Worm (Caenorhabditis elegans) whole organism, L1 larva: ENCODE data around the gene unc-83.
A peak's percentile ranks its signal among the peaks of the same experiment; 100 is the strongest.

ENCODE experiments used
- C16A3.4 ChIP-seq: fragments of 150-350 bp; optimal IDR thresholded peaks from 2 replicates; lab custom pipeline; 2014; ENCODE audit warnings: missing biosample characterization, missing genetic modification characterization
- Y116A8C.19 ChIP-seq: sonication (generic microtip); optimal IDR thresholded peaks from 2 replicates; lab custom pipeline; 2016; ENCODE audit warnings: missing compliant biosample characterization, missing genetic modification characterization, borderline replicate concordance
- aha-1 ChIP-seq: fragments of 150-350 bp; optimal IDR thresholded peaks from 2 replicates; lab custom pipeline; 2014; ENCODE audit warnings: missing biosample characterization, missing genetic modification characterization
- alr-1 ChIP-seq: fragments of 200-800 bp; sonication (Bioruptor generic); optimal IDR thresholded peaks from 2 replicates; lab custom pipeline; 2018; ENCODE audit warnings: borderline replicate concordance, mild to moderate bottlenecking, missing genetic modification characterization, missing compliant biosample characterization
- aly-2 ChIP-seq: fragments of 150-350 bp; optimal IDR thresholded peaks from 2 replicates; lab custom pipeline; 2014; ENCODE audit warnings: missing biosample characterization, missing genetic modification characterization
- ama-1 ChIP-seq: fragments of 150-350 bp; optimal IDR thresholded peaks from 2 replicates; lab custom pipeline; 2014
- blmp-1 ChIP-seq: fragments of 150-350 bp; optimal IDR thresholded peaks from 2 replicates; lab custom pipeline; 2014; ENCODE audit warnings: missing biosample characterization, missing genetic modification characterization
- ceh-90 ChIP-seq: sonication (generic microtip); optimal IDR thresholded peaks from 2 replicates; lab custom pipeline; 2016; ENCODE audit warnings: missing genetic modification characterization, missing compliant biosample characterization
- dsc-1 ChIP-seq: sonication (generic microtip); optimal IDR thresholded peaks from 2 replicates; lab custom pipeline; 2016; ENCODE audit warnings: mild to moderate bottlenecking, missing genetic modification characterization, missing compliant biosample characterization
- efl-1 ChIP-seq, 4 experiments: fragments of 150-350 bp; optimal IDR thresholded peaks in 3 of 4; peaks in 1 of 4; 1 replicate in 1 of 4; 2 replicates in 3 of 4; lab custom pipeline; 2014; ENCODE audit warnings: missing biosample characterization in 2 of 4, missing genetic modification characterization in 2 of 4, missing genetic modification reagents in 2 of 4
- egl-27 ChIP-seq, 2 experiments: fragments of 150-350 bp in 1 of 2; sonication (generic microtip); optimal IDR thresholded peaks; 3 replicates each; lab custom pipeline; 2017 to 2018; ENCODE audit warnings: missing biosample characterization in 2 of 2, missing genetic modification characterization in 2 of 2, missing genetic modification reagents in 2 of 2
- elt-3 ChIP-seq, 6 experiments: fragments of 150-350 bp in 1 of 6; sonication (generic microtip); optimal IDR thresholded peaks; 2 replicates each; lab custom pipeline; 2017 to 2018; ENCODE audit warnings: missing biosample characterization in 6 of 6, missing genetic modification characterization in 6 of 6, inconsistent platforms in 1 of 6
- ets-5 ChIP-seq: fragments of 200-800 bp; sonication (Bioruptor generic); IDR thresholded peaks from 2 replicates; pipeline ENCODE4 v1.3.6; 2022; ENCODE audit warnings: missing genetic modification characterization, missing compliant biosample characterization
- grh-1 ChIP-seq: fragments of 200-800 bp; sonication (Bioruptor generic); IDR thresholded peaks from 2 replicates; pipeline ENCODE4 v1.3.6; 2022; ENCODE audit warnings: missing genetic modification reagents, missing genetic modification characterization, missing compliant biosample characterization
- lin-14 ChIP-seq: fragments of 200-800 bp; sonication (Bioruptor generic); optimal IDR thresholded peaks from 2 replicates; lab custom pipeline; 2018; ENCODE audit warnings: mild to moderate bottlenecking, missing genetic modification characterization, moderate library complexity, missing compliant biosample characterization
- lin-35 ChIP-seq, 2 experiments: fragments of 150-350 bp; optimal IDR thresholded peaks; 2 replicates each; lab custom pipeline; 2014; ENCODE audit warnings: missing biosample characterization in 2 of 2, missing genetic modification characterization in 2 of 2, missing genetic modification reagents in 2 of 2
- lin-39 ChIP-seq: fragments of 150-350 bp; optimal IDR thresholded peaks from 2 replicates; lab custom pipeline; 2014; ENCODE audit warnings: missing biosample characterization, missing genetic modification reagents, missing genetic modification characterization
- lir-3 ChIP-seq: sonication (generic microtip); optimal IDR thresholded peaks from 2 replicates; lab custom pipeline; 2016; ENCODE audit warnings: mild to moderate bottlenecking, missing genetic modification characterization, moderate library complexity, missing compliant biosample characterization; ENCODE audit not compliant: poor library complexity
- lsy-2 ChIP-seq, 2 experiments: fragments of 150-350 bp; optimal IDR thresholded peaks; 2 replicates each; lab custom pipeline; 2014; ENCODE audit warnings: missing biosample characterization in 2 of 2, missing genetic modification characterization in 2 of 2
- mab-9 ChIP-seq: fragments of 200-800 bp; sonication (Bioruptor generic); IDR thresholded peaks from 2 replicates; pipeline ENCODE4 v1.3.6; 2022; ENCODE audit warnings: missing genetic modification reagents, missing genetic modification characterization, missing compliant biosample characterization
- mdl-1 ChIP-seq, 2 experiments: fragments of 150-350 bp; optimal IDR thresholded peaks; 2 replicates each; lab custom pipeline; 2014 to 2017; ENCODE audit warnings: missing biosample characterization in 2 of 2, missing genetic modification characterization in 2 of 2, inconsistent platforms in 1 of 2
- mep-1 ChIP-seq: fragments of 150-350 bp; optimal IDR thresholded peaks from 2 replicates; lab custom pipeline; 2014; ENCODE audit warnings: missing biosample characterization, missing genetic modification characterization
- nhr-237 ChIP-seq: fragments of 150-350 bp; optimal IDR thresholded peaks from 2 replicates; lab custom pipeline; 2014; ENCODE audit warnings: missing biosample characterization, missing genetic modification characterization
- nhr-28 ChIP-seq: fragments of 150-350 bp; optimal IDR thresholded peaks from 2 replicates; lab custom pipeline; 2014; ENCODE audit warnings: missing biosample characterization, missing genetic modification characterization
- nhr-71 ChIP-seq: sonication (generic microtip); optimal IDR thresholded peaks from 2 replicates; lab custom pipeline; 2016; ENCODE audit warnings: mild to moderate bottlenecking, missing genetic modification characterization, moderate library complexity, missing compliant biosample characterization
- nhr-84 ChIP-seq: sonication (generic microtip); optimal IDR thresholded peaks from 2 replicates; lab custom pipeline; 2017; ENCODE audit warnings: missing biosample characterization, missing genetic modification characterization
- nhr-85 ChIP-seq: sonication (generic microtip); peaks from one replicate; lab custom pipeline; 2016; ENCODE audit warnings: missing genetic modification characterization, inconsistent platforms, missing compliant biosample characterization
- nhr-90 ChIP-seq: sonication (generic microtip); optimal IDR thresholded peaks from 2 replicates; lab custom pipeline; 2016; ENCODE audit warnings: mild to moderate bottlenecking, missing genetic modification characterization, missing compliant biosample characterization; ENCODE audit not compliant: poor library complexity
- pag-3 ChIP-seq: sonication (generic microtip); optimal IDR thresholded peaks from 2 replicates; lab custom pipeline; 2017; ENCODE audit warnings: missing genetic modification characterization, mild to moderate bottlenecking, missing compliant biosample characterization, antibody characterized with exemption, borderline replicate concordance; ENCODE audit not compliant: insufficient read depth
- tbx-2 ChIP-seq: sonication (generic microtip); optimal IDR thresholded peaks from 2 replicates; lab custom pipeline; 2016; ENCODE audit warnings: missing genetic modification characterization, missing compliant biosample characterization
- xbp-1 ChIP-seq: sonication (generic microtip); optimal IDR thresholded peaks from 2 replicates; lab custom pipeline; 2016; ENCODE audit warnings: missing genetic modification characterization, missing compliant biosample characterization
- zag-1 ChIP-seq: fragments of 150-350 bp; optimal IDR thresholded peaks from 2 replicates; lab custom pipeline; 2014; ENCODE audit warnings: missing biosample characterization, missing genetic modification characterization

unc-83 gene

ce11 chrV:6505339-6505811 is 40.5 kb downstream of the unc-83 start, which contains the start of gene W01A11.7 (continued):
- TF ChIP-seq efl-1 (optimal IDR thresholded peaks at IDR 0.05; lab: Kevin White, UChicago) (peak in 1 of 2 experiments; percentile 9), efl-1 (GFP tag; optimal IDR thresholded peaks at IDR 0.05 in 1 of 2; lab: Kevin White, UChicago) (peak in 1 of 2 experiments; percentile 92), nhr-90 (tag; lab: Kevin White, UChicago) (peak; percentile 82), dsc-1 (tag; lab: Kevin White, UChicago) (no peak), xbp-1 (tag; lab: Kevin White, UChicago) (no peak), zag-1 (no peak), nhr-84 (tag; lab: Kevin White, UChicago) (no peak), egl-27 (tag; optimal IDR thresholded peaks at IDR 0.05; lab: Kevin White, UChicago) (no peak), nhr-71 (peak; percentile 90), mab-9 (GFP tag; lab: Robert Waterston, UW) (no peak), lin-14 (GFP tag; lab: Kevin White, UChicago) (peak; percentile 82), mep-1 (tag; lab: Kevin White, UChicago) (peak; percentile 52), lin-35 (GFP tag; optimal IDR thresholded peaks at IDR 0.05; lab: Kevin White, UChicago) (peak in 1 of 2 experiments; percentile 63), C16A3.4 (tag; lab: Kevin White, UChicago) (no peak), aly-2 (tag; lab: Kevin White, UChicago) (no peak), lir-3 (tag; lab: Kevin White, UChicago) (peak; percentile 13), grh-1 (peak; percentile 64)

- TF ChIP-seq blmp-1 (tag; lab: Kevin White, UChicago) (peak; percentile 95), lsy-2 (tag; optimal IDR thresholded peaks at IDR 0.05; lab: Kevin White, UChicago) (no peak), elt-3 (tag; optimal IDR thresholded peaks at IDR 0.05; lab: Kevin White, UChicago) (peak in 1 of 6 experiments; percentile 51)
- TF ChIP-seq, all 84 proteins: peak for 2
Observed at ce11 chrV:6506238-6506956, 41.5 kb downstream of the unc-83 start.

- TF ChIP-seq pag-3 (tag; lab: Kevin White, UChicago) = no peak
- TF ChIP-seq egl-27 (tag; optimal IDR thresholded peaks at IDR 0.05; lab: Kevin White, UChicago) = no peak
- no peak for TF ChIP-seq nhr-84 (tag; lab: Kevin White, UChicago)
- no peak for TF ChIP-seq ets-5 (GFP tag; lab: Robert Waterston, UW)
- TF ChIP-seq mdl-1 (tag; optimal IDR thresholded peaks at IDR 0.05; lab: Kevin White, UChicago) = no peak
- no peak for TF ChIP-seq tbx-2 (tag; lab: Kevin White, UChicago)
- TF ChIP-seq elt-3 (tag; optimal IDR thresholded peaks at IDR 0.05; lab: Kevin White, UChicago) = no peak
- no peak for TF ChIP-seq nhr-28 (tag; lab: Kevin White, UChicago)
- TF ChIP-seq nhr-237 (tag; lab: Kevin White, UChicago) = no peak
- TF ChIP-seq ceh-90 (tag; lab: Kevin White, UChicago) = no peak
Observed at ce11 chrV:6508703-6509102, 43.8 kb downstream of the unc-83 start, which contains the start of gene ubh-3. Gene ubh-3 (minus strand): TSS chrV:6508803.

ce11 chrV:6509717-6510116 is 44.9 kb downstream of the unc-83 start, which contains the start of gene ubh-2:
Gene ubh-2 (minus strand): TSS chrV:6509817.
- TF ChIP-seq aha-1 (tag; lab: Kevin White, UChicago) (no peak), alr-1 (tag; lab: Kevin White, UChicago) (no peak), ama-1 (no peak), Y116A8C.19 (tag; lab: Kevin White, UChicago) (no peak), lin-39 (tag; lab: Kevin White, UChicago) (no peak), nhr-85 (tag; lab: Kevin White, UChicago) (no peak)
